Worm (Caenorhabditis elegans) whole organism, L4 larva: ENCODE measurements around the gene Y45G5AM.6.

Experiments
- ZK546.5 ChIP-seq, 2 experiments: sonication (generic microtip); optimal IDR thresholded peaks; 2 replicates each; lab custom pipeline; 2017; ENCODE audit warnings: missing biosample characterization in 2 of 2, missing genetic modification characterization in 2 of 2
- aly-2 ChIP-seq: sonication (generic microtip); optimal IDR thresholded peaks from 2 replicates; lab custom pipeline; 2018; ENCODE audit warnings: missing biosample characterization, missing genetic modification characterization
- dmd-8 ChIP-seq: fragments of 200-800 bp; sonication (Bioruptor generic); IDR thresholded peaks from 2 replicates; pipeline ENCODE4 v1.3.6; 2022; ENCODE audit warnings: missing genetic modification characterization, missing compliant biosample characterization
- dve-1 ChIP-seq: sonication (generic microtip); optimal IDR thresholded peaks from 2 replicates; lab custom pipeline; 2017; ENCODE audit warnings: antibody characterized with exemption, mild to moderate bottlenecking, missing genetic modification characterization, missing compliant biosample characterization; ENCODE audit not compliant: insufficient read depth
- lir-3 ChIP-seq: sonication (generic microtip); optimal IDR thresholded peaks from 2 replicates; lab custom pipeline; 2016; ENCODE audit warnings: mild to moderate bottlenecking, missing genetic modification characterization, missing compliant biosample characterization
- mep-1 ChIP-seq: fragments of 150-350 bp; sonication (generic microtip); optimal IDR thresholded peaks from 3 replicates; lab custom pipeline; 2014; ENCODE audit warnings: missing biosample characterization, missing genetic modification characterization
- mxl-2 ChIP-seq: fragments of 200-800 bp; sonication (Bioruptor generic); conservative IDR thresholded peaks from 2 replicates; pipeline ENCODE4 v1.3.6; 2022; ENCODE audit warnings: missing genetic modification reagents, missing genetic modification characterization, missing compliant biosample characterization
- nhr-28 ChIP-seq: fragments of 150-350 bp; optimal IDR thresholded peaks from 2 replicates; lab custom pipeline; 2014; ENCODE audit warnings: missing biosample characterization, missing genetic modification characterization
- nhr-42 ChIP-seq: fragments of 200-800 bp; sonication (Bioruptor generic); IDR thresholded peaks from 2 replicates; pipeline ENCODE4 v1.3.6; 2022; ENCODE audit warnings: missing genetic modification characterization, missing compliant biosample characterization
- unc-62 ChIP-seq, 3 experiments: fragments of 150-350 bp in 1 of 3; sonication (generic microtip); optimal IDR thresholded peaks in 2 of 3; peaks in 1 of 3; 1 replicate in 1 of 3; 2 replicates in 2 of 3; lab custom pipeline; 2014 to 2017; ENCODE audit warnings: missing biosample characterization in 3 of 3, missing genetic modification characterization in 3 of 3, missing genetic modification reagents in 3 of 3, missing genotype in 1 of 3

- TF ChIP-seq unc-62 (GFP tag; optimal IDR thresholded peaks at IDR 0.05 in 1 of 2; lab: Kevin White, UChicago) (no peak), unc-62 (tag; optimal IDR thresholded peaks at IDR 0.05; lab: Kevin White, UChicago) (no peak), nhr-28 (no peak), mep-1 (tag; lab: Kevin White, UChicago) (no peak), ZK546.5 (tag; optimal IDR thresholded peaks at IDR 0.05; lab: Kevin White, UChicago) (no peak), lir-3 (no peak), aly-2 (tag; lab: Kevin White, UChicago) (no peak), nhr-42 (GFP tag; lab: Robert Waterston, UW) (no peak), dmd-8 (no peak), dve-1 (tag; lab: Kevin White, UChicago) (no peak), mxl-2 (GFP tag; lab: Robert Waterston, UW) (no peak)
These were observed 43.2 kb upstream of the Y45G5AM.6 start, which contains the start of gene algn-5 for ce11 chrV:4195283-4195682.
